Fruit fly (Drosophila melanogaster): ENCODE measurements around the gene IP3K1.

dm6 chr2L:9754817-9755216 lies 27.4 kb upstream of the IP3K1 start:
- TF ChIP-seq CG12155 (GFP tag; optimal IDR thresholded peaks at IDR 0.05) (no peak), Dbx (GFP tag; IDR thresholded peaks at IDR 0.05) (no peak), CG9727 (GFP tag; optimal IDR thresholded peaks at IDR 0.05) (no peak), prd (optimal IDR thresholded peaks at IDR 0.05) (no peak), prd (GFP tag; IDR thresholded peaks at IDR 0.05) (no peak), CG7372 (GFP tag; IDR thresholded peaks at IDR 0.05) (no peak), hkb (optimal IDR thresholded peaks at IDR 0.05) (no peak), hkb (GFP tag; IDR thresholded peaks at IDR 0.05) (no peak), CG15601 (tag; optimal IDR thresholded peaks at IDR 0.05) (no peak), HmgZ (tag; optimal IDR thresholded peaks at IDR 0.05) (no peak), CG9797 (GFP tag; optimal IDR thresholded peaks at IDR 0.05) (no peak), Dip3 (GFP tag; optimal IDR thresholded peaks at IDR 0.05) (no peak), tll (GFP tag; optimal IDR thresholded peaks at IDR 0.05) (no peak)
